Worm (Caenorhabditis elegans) whole organism, late embryonic: ENCODE measurements around the gene str-138.
A peak's percentile ranks its signal among the peaks of the same experiment; 100 is the strongest.

Experiments
- C38D4.7 ChIP-seq: fragments of 200-800 bp; sonication (Bioruptor generic); optimal IDR thresholded peaks from 2 replicates; lab custom pipeline; 2018; ENCODE audit warnings: mild to moderate bottlenecking, missing genetic modification characterization, moderate library complexity, missing compliant biosample characterization
- K09A11.1 ChIP-seq: sonication (generic microtip); optimal IDR thresholded peaks from 2 replicates; lab custom pipeline; 2017; ENCODE audit warnings: antibody characterized with exemption, mild to moderate bottlenecking, missing genetic modification characterization, missing compliant biosample characterization; ENCODE audit not compliant: insufficient read depth
- ahr-1 ChIP-seq: sonication (generic microtip); optimal IDR thresholded peaks from 2 replicates; lab custom pipeline; 2016; ENCODE audit warnings: missing genetic modification characterization, missing compliant biosample characterization
- ama-1 ChIP-seq: fragments of 150-350 bp; optimal IDR thresholded peaks from 2 replicates; lab custom pipeline; 2014
- ceh-19 ChIP-seq: fragments of 200-800 bp; sonication (Bioruptor generic); optimal IDR thresholded peaks from 2 replicates; lab custom pipeline; 2018; ENCODE audit warnings: mild to moderate bottlenecking, missing genetic modification characterization, missing compliant biosample characterization
- ceh-2 ChIP-seq: sonication (generic microtip); optimal IDR thresholded peaks from 2 replicates; lab custom pipeline; 2016; ENCODE audit warnings: missing genotype, missing genetic modification characterization, missing compliant biosample characterization
- ceh-22 ChIP-seq: sonication (generic microtip); optimal IDR thresholded peaks from 2 replicates; lab custom pipeline; 2017; ENCODE audit warnings: missing biosample characterization, missing genetic modification characterization
- ceh-24 ChIP-seq: sonication (generic microtip); optimal IDR thresholded peaks from 2 replicates; lab custom pipeline; 2016; ENCODE audit warnings: mild to moderate bottlenecking, missing genetic modification characterization, missing compliant biosample characterization
- ceh-31 ChIP-seq: sonication (generic microtip); optimal IDR thresholded peaks from 2 replicates; lab custom pipeline; 2016; ENCODE audit warnings: missing genetic modification characterization, missing compliant biosample characterization
- che-1 ChIP-seq: sonication (generic microtip); optimal IDR thresholded peaks from 2 replicates; lab custom pipeline; 2016; ENCODE audit warnings: mild to moderate bottlenecking, missing genetic modification characterization, missing compliant biosample characterization
- dve-1 ChIP-seq: sonication (generic microtip); optimal IDR thresholded peaks from 2 replicates; lab custom pipeline; 2017; ENCODE audit warnings: antibody characterized with exemption, mild to moderate bottlenecking, missing genetic modification characterization, missing compliant biosample characterization
- ets-4 ChIP-seq: sonication (generic microtip); optimal IDR thresholded peaks from 2 replicates; lab custom pipeline; 2016; ENCODE audit warnings: missing genetic modification characterization, missing compliant biosample characterization
- gmeb-2 ChIP-seq: sonication (generic microtip); optimal IDR thresholded peaks from 2 replicates; lab custom pipeline; 2016; ENCODE audit warnings: missing genetic modification characterization, inconsistent platforms, missing compliant biosample characterization
- hlh-13 ChIP-seq: fragments of 200-800 bp; sonication (Bioruptor generic); optimal IDR thresholded peaks from 2 replicates; lab custom pipeline; 2018; ENCODE audit warnings: mild to moderate bottlenecking, missing genetic modification characterization, missing compliant biosample characterization
- hlh-30 ChIP-seq: sonication (generic microtip); optimal IDR thresholded peaks from 2 replicates; lab custom pipeline; 2017; ENCODE audit warnings: antibody characterized with exemption, missing genetic modification characterization, missing compliant biosample characterization; ENCODE audit not compliant: insufficient read depth
- nfya-1 ChIP-seq: sonication (generic microtip); optimal IDR thresholded peaks from 2 replicates; lab custom pipeline; 2017; ENCODE audit warnings: missing genetic modification characterization, mild to moderate bottlenecking, missing compliant biosample characterization, antibody characterized with exemption, moderate library complexity
- npax-4 ChIP-seq: sonication (generic microtip); optimal IDR thresholded peaks from 2 replicates; lab custom pipeline; 2016; ENCODE audit warnings: missing genetic modification characterization, missing compliant biosample characterization
- pat-9 ChIP-seq: fragments of 200-800 bp; sonication (Bioruptor generic); optimal IDR thresholded peaks from 2 replicates; lab custom pipeline; 2018; ENCODE audit warnings: mild to moderate bottlenecking, missing genetic modification characterization, moderate library complexity, missing compliant biosample characterization
- pqm-1 ChIP-seq: sonication (generic microtip); optimal IDR thresholded peaks from 2 replicates; lab custom pipeline; 2016; ENCODE audit warnings: missing genetic modification characterization, missing compliant biosample characterization
- ref-2 ChIP-seq: sonication (generic microtip); optimal IDR thresholded peaks from 2 replicates; lab custom pipeline; 2016; ENCODE audit warnings: missing genetic modification characterization, missing compliant biosample characterization
- sdc-2 ChIP-seq: sonication (generic microtip); optimal IDR thresholded peaks from 2 replicates; lab custom pipeline; 2016; ENCODE audit warnings: missing genotype, missing genetic modification characterization, missing compliant biosample characterization
- sox-2 ChIP-seq: fragments of 200-800 bp; sonication (Bioruptor generic); IDR thresholded peaks from 2 replicates; pipeline ENCODE4 v1.3.6; 2022; ENCODE audit warnings: missing genetic modification reagents, missing genetic modification characterization, missing compliant biosample characterization
- syd-9 ChIP-seq: sonication (generic microtip); optimal IDR thresholded peaks from 2 replicates; lab custom pipeline; 2016; ENCODE audit warnings: mild to moderate bottlenecking, missing genetic modification characterization, moderate library complexity, missing compliant biosample characterization
- tbx-2 ChIP-seq: sonication (generic microtip); optimal IDR thresholded peaks from 2 replicates; lab custom pipeline; 2016; ENCODE audit warnings: missing genetic modification characterization, missing compliant biosample characterization
- unc-3 ChIP-seq, 2 experiments: fragments of 200-800 bp in 1 of 2; sonication (Bioruptor generic) in 1 of 2; sonication (generic microtip) in 1 of 2; conservative IDR thresholded peaks in 1 of 2; optimal IDR thresholded peaks in 1 of 2; 2 replicates each; pipeline versions ENCODE4 v1.3.6 to Lab custom; 2016 to 2022; ENCODE audit warnings: missing compliant biosample characterization in 2 of 2, missing genetic modification characterization in 2 of 2, missing genetic modification reagents in 1 of 2
- unc-42 ChIP-seq: sonication (generic microtip); optimal IDR thresholded peaks from 2 replicates; lab custom pipeline; 2016; ENCODE audit warnings: missing genotype, missing genetic modification characterization, missing compliant biosample characterization
- unc-55 ChIP-seq: sonication (generic microtip); optimal IDR thresholded peaks from 2 replicates; lab custom pipeline; 2017; ENCODE audit warnings: missing biosample characterization, missing genetic modification reagents, missing genetic modification characterization

Gene str-138

ce11 chrV:8031121-8031520 lies 27.3 kb upstream of the str-138 start, which contains the start of gene vars-1:
Gene vars-1, plus strand, starts transcription at chrV:8031411.
- TF ChIP-seq unc-42 (tag; lab: Kevin White, UChicago) (peak; percentile 35), nfya-1 (tag; lab: Kevin White, UChicago) (peak; percentile 0), ama-1 (lab: Kevin White, UChicago) (no peak), pqm-1 (tag; lab: Kevin White, UChicago) (no peak), unc-55 (peak; percentile 54)
- TF ChIP-seq, all 69 proteins: peak for 3

ce11 chrV:8034811-8035210 lies 23.6 kb upstream of the str-138 start, which contains the start of gene algn-12:
Gene algn-12, plus strand, starts transcription at chrV:8035111.
- no peak for TF ChIP-seq npax-4 (tag; lab: Kevin White, UChicago)
- no peak for TF ChIP-seq ceh-22
- TF ChIP-seq che-1 (tag; lab: Kevin White, UChicago), result no peak
- TF ChIP-seq syd-9, result no peak
- TF ChIP-seq unc-55, result no peak
- TF ChIP-seq C38D4.7, result no peak
- TF ChIP-seq hlh-30 (tag; lab: Kevin White, UChicago), result no peak

- TF ChIP-seq ets-4 (tag; lab: Kevin White, UChicago), result no peak
- TF ChIP-seq K09A11.1 (tag; lab: Kevin White, UChicago), result no peak
- TF ChIP-seq dve-1 (tag; lab: Kevin White, UChicago), result no peak
- TF ChIP-seq sdc-2 (tag; lab: Kevin White, UChicago), result no peak
- TF ChIP-seq pat-9 (tag; lab: Kevin White, UChicago), result no peak
- TF ChIP-seq ahr-1 (tag; lab: Kevin White, UChicago), result no peak
- no peak for TF ChIP-seq hlh-13
- no peak for TF ChIP-seq nfya-1 (tag; lab: Kevin White, UChicago)
- no peak for TF ChIP-seq ceh-2
- no peak for TF ChIP-seq sox-2 (GFP tag; lab: Robert Waterston, UW)
- TF ChIP-seq unc-55, result no peak
Observed at ce11 chrV:8035947-8036346, 22.5 kb upstream of the str-138 start, which contains the start of gene ZC513.14. Gene ZC513.14, minus strand, starts transcription at chrV:8036047.

- TF ChIP-seq sdc-2 (tag; lab: Kevin White, UChicago) (no peak), hlh-30 (tag; lab: Kevin White, UChicago) (no peak), npax-4 (tag; lab: Kevin White, UChicago) (no peak), ama-1 (lab: Kevin White, UChicago) (peak; percentile 75), ceh-24 (no peak), ceh-19 (GFP tag; lab: Kevin White, UChicago) (no peak), unc-3 (GFP tag; conservative IDR thresholded peaks at IDR 0.05; lab: Robert Waterston, UW) (no peak), unc-3 (tag; optimal IDR thresholded peaks at IDR 0.05; lab: Kevin White, UChicago) (no peak), gmeb-2 (peak; percentile 19), C38D4.7 (no peak)
Observed at ce11 chrV:8039085-8039525, 19.4 kb upstream of the str-138 start.

ce11 chrV:8039606-8040005 lies 18.9 kb upstream of the str-138 start:
- TF ChIP-seq ets-4 (tag; lab: Kevin White, UChicago), result no peak

ce11 chrV:8040247-8041084 lies 18.0 kb upstream of the str-138 start:
- TF ChIP-seq ama-1 (lab: Kevin White, UChicago) (peak; percentile 85), ceh-31 (peak; percentile 29), ref-2 (tag; lab: Kevin White, UChicago) (no peak), tbx-2 (tag; lab: Kevin White, UChicago) (peak; percentile 10)
- TF ChIP-seq, all 69 proteins: peak for 3
